Fruit fly (Drosophila melanogaster) whole organism, prepupa: ENCODE measurements around the gene SK.

Experiments used
- Blimp-1 ChIP-seq: fragments of 200-800 bp; sonication (Bioruptor generic); optimal IDR thresholded peaks from 3 replicates; lab custom pipeline; 2017; ENCODE audit warnings: missing biosample characterization, missing genetic modification characterization, mild to moderate bottlenecking, moderate library complexity, missing genetic modification reagents
- CG7368 ChIP-seq: fragments of 200-800 bp; sonication (Bioruptor generic); optimal IDR thresholded peaks from 3 replicates; lab custom pipeline; 2016; ENCODE audit warnings: missing biosample characterization, missing genetic modification characterization
- CG8632 ChIP-seq: fragments of 200-800 bp; sonication (Bioruptor generic); optimal IDR thresholded peaks from 3 replicates; lab custom pipeline; 2016; ENCODE audit warnings: missing biosample characterization, missing genetic modification characterization
- Hr4 ChIP-seq: fragments of 200-800 bp; sonication (Bioruptor generic); optimal IDR thresholded peaks from 3 replicates; lab custom pipeline; 2016; ENCODE audit warnings: missing biosample characterization, missing genetic modification characterization
- Lpt ChIP-seq: fragments of 200-800 bp; sonication (Bioruptor generic); optimal IDR thresholded peaks from 3 replicates; lab custom pipeline; 2016; ENCODE audit warnings: missing biosample characterization, missing genetic modification characterization
- OdsH ChIP-seq: fragments of 200-800 bp; sonication (Bioruptor generic); optimal IDR thresholded peaks from 3 replicates; lab custom pipeline; 2016; ENCODE audit warnings: missing biosample characterization, missing genetic modification characterization
- achi ChIP-seq: fragments of 200-800 bp; sonication (Bioruptor generic); optimal IDR thresholded peaks from 3 replicates; lab custom pipeline; 2016; ENCODE audit warnings: missing biosample characterization, missing genetic modification characterization
- dsx ChIP-seq: fragments of 200-800 bp; optimal IDR thresholded peaks from 3 replicates; lab custom pipeline; 2019; ENCODE audit warnings: missing biosample characterization, mild to moderate bottlenecking, missing genetic modification characterization, moderate library complexity; ENCODE audit not compliant: poor library complexity, severe bottlenecking
- eg ChIP-seq: fragments of 200-800 bp; sonication (Bioruptor generic); IDR thresholded peaks from 3 replicates; pipeline ENCODE4 v1.3.6; 2022; ENCODE audit warnings: missing biosample characterization, missing genetic modification characterization
- esn ChIP-seq: fragments of 200-800 bp; sonication (Bioruptor generic); optimal IDR thresholded peaks from 2 replicates; lab custom pipeline; 2016; ENCODE audit warnings: missing biosample characterization, mild to moderate bottlenecking, missing genetic modification characterization, moderate library complexity
- salr ChIP-seq, 2 experiments: fragments of 200-800 bp; sonication (Bioruptor generic); optimal IDR thresholded peaks; 3 replicates each; lab custom pipeline; 2016 to 2018; ENCODE audit warnings: missing biosample characterization in 2 of 2, missing genetic modification characterization in 2 of 2, mild to moderate bottlenecking in 1 of 2
- svp ChIP-seq: fragments of 200-800 bp; sonication (Bioruptor generic); peaks from one replicate; lab custom pipeline; 2016; ENCODE audit warnings: missing biosample characterization, missing genetic modification characterization

- no peak for TF ChIP-seq Hr4
- TF ChIP-seq OdsH (GFP tag; lab: Kevin White, UChicago) = no peak
- TF ChIP-seq achi (GFP tag; lab: Kevin White, UChicago) = no peak
- no peak for TF ChIP-seq svp
- no peak for TF ChIP-seq dsx (GFP tag; lab: Kevin White, UChicago)
- no peak for TF ChIP-seq esn (GFP tag; lab: Kevin White, UChicago)
- no peak for TF ChIP-seq Blimp-1
- no peak for TF ChIP-seq salr (GFP tag; optimal IDR thresholded peaks at IDR 0.05; lab: Kevin White, UChicago)
- TF ChIP-seq CG8632 (GFP tag; lab: Kevin White, UChicago) = no peak
- no peak for TF ChIP-seq eg (GFP tag; lab: Robert Waterston, UW)
- no peak for TF ChIP-seq CG7368 (GFP tag; lab: Kevin White, UChicago)
- TF ChIP-seq Lpt (GFP tag; lab: Kevin White, UChicago) = no peak
Observed at dm6 chrX:5305591-5305990, 34.4 kb upstream of the SK start, which contains the start of gene CG3323.
